Worm (Caenorhabditis elegans) whole organism, young adult: ENCODE data around the gene W03B1.3.

ENCODE experiments used
- B0019.2 ChIP-seq: fragments of 200-800 bp; sonication (Bioruptor generic); conservative IDR thresholded peaks from 2 replicates; pipeline ENCODE4 v1.3.6; 2022; ENCODE audit warnings: missing genetic modification reagents, missing genetic modification characterization, missing compliant biosample characterization
- B0261.1 ChIP-seq: sonication (generic microtip); optimal IDR thresholded peaks from 2 replicates; lab custom pipeline; 2016; ENCODE audit warnings: mild to moderate bottlenecking, missing genetic modification characterization, moderate library complexity, missing compliant biosample characterization
- F23B12.7 ChIP-seq: sonication (generic microtip); optimal IDR thresholded peaks from 2 replicates; lab custom pipeline; 2017; ENCODE audit warnings: missing genetic modification characterization, mild to moderate bottlenecking, missing compliant biosample characterization, antibody characterized with exemption, moderate library complexity; ENCODE audit not compliant: insufficient read depth
- F39B2.1 ChIP-seq: fragments of 200-800 bp; sonication (Bioruptor generic); IDR thresholded peaks from 2 replicates; pipeline ENCODE4 v1.3.6; 2022; ENCODE audit warnings: missing genetic modification reagents, missing genetic modification characterization, missing compliant biosample characterization
- F55B11.4 ChIP-seq: sonication (generic microtip); optimal IDR thresholded peaks from 2 replicates; lab custom pipeline; 2016; ENCODE audit warnings: missing compliant biosample characterization, missing genetic modification characterization, borderline replicate concordance; ENCODE audit not compliant: insufficient read depth
- F57A8.1 ChIP-seq: fragments of 200-800 bp; sonication (Bioruptor generic); optimal IDR thresholded peaks from 2 replicates; lab custom pipeline; 2018; ENCODE audit warnings: mild to moderate bottlenecking, missing genetic modification characterization, moderate library complexity, missing compliant biosample characterization
- K11D2.4 ChIP-seq: fragments of 200-800 bp; sonication (Bioruptor generic); IDR thresholded peaks from 2 replicates; pipeline ENCODE4 v1.3.6; 2022; ENCODE audit warnings: missing genetic modification reagents, missing genetic modification characterization, missing compliant biosample characterization
- K12H6.12 ChIP-seq: fragments of 200-800 bp; sonication (Bioruptor generic); optimal IDR thresholded peaks from 2 replicates; lab custom pipeline; 2018; ENCODE audit warnings: mild to moderate bottlenecking, missing genetic modification characterization, missing compliant biosample characterization
- Y56A3A.18 ChIP-seq: fragments of 200-800 bp; sonication (Bioruptor generic); IDR thresholded peaks from 2 replicates; pipeline ENCODE4 v1.3.6; 2022; ENCODE audit warnings: missing genetic modification reagents, missing genetic modification characterization, missing compliant biosample characterization
- Y67H2A.10 ChIP-seq: fragments of 200-800 bp; sonication (Bioruptor generic); conservative IDR thresholded peaks from 2 replicates; pipeline ENCODE4 v1.3.6; 2022; ENCODE audit warnings: missing genetic modification reagents, missing genetic modification characterization, missing compliant biosample characterization
- Y79H2A.3 ChIP-seq: fragments of 200-800 bp; sonication (Bioruptor generic); conservative IDR thresholded peaks from 2 replicates; pipeline ENCODE4 v1.3.6; 2022; ENCODE audit warnings: missing genetic modification reagents, missing genetic modification characterization, missing compliant biosample characterization
- ZK185.1 ChIP-seq: sonication (generic microtip); optimal IDR thresholded peaks from 2 replicates; lab custom pipeline; 2016; ENCODE audit warnings: mild to moderate bottlenecking, missing genetic modification characterization, missing compliant biosample characterization; ENCODE audit not compliant: poor library complexity, severe bottlenecking
- aptf-3 ChIP-seq: fragments of 200-800 bp; sonication (Bioruptor generic); IDR thresholded peaks from 2 replicates; pipeline ENCODE4 v1.3.6; 2022; ENCODE audit warnings: missing genetic modification characterization, missing compliant biosample characterization
- attf-6 ChIP-seq: fragments of 200-800 bp; sonication (Bioruptor generic); IDR thresholded peaks from 2 replicates; pipeline ENCODE4 v1.3.6; 2022; ENCODE audit warnings: missing genetic modification reagents, missing genetic modification characterization, missing compliant biosample characterization
- ccch-3 ChIP-seq: fragments of 200-800 bp; sonication (Bioruptor generic); optimal IDR thresholded peaks from 2 replicates; lab custom pipeline; 2018; ENCODE audit warnings: mild to moderate bottlenecking, missing genetic modification characterization, missing compliant biosample characterization
- cebp-1 ChIP-seq, 2 experiments: fragments of 200-800 bp in 1 of 2; sonication (Bioruptor generic) in 1 of 2; sonication (generic microtip) in 1 of 2; IDR thresholded peaks in 1 of 2; optimal IDR thresholded peaks in 1 of 2; 2 replicates each; pipeline versions ENCODE4 v1.3.6 to Lab custom; 2017 to 2022; ENCODE audit warnings: missing compliant biosample characterization in 2 of 2, missing genetic modification characterization in 2 of 2, mild to moderate bottlenecking in 1 of 2, missing genetic modification reagents in 1 of 2, moderate library complexity in 1 of 2
- ceh-40 ChIP-seq: fragments of 200-800 bp; sonication (Bioruptor generic); IDR thresholded peaks from 2 replicates; pipeline ENCODE4 v1.3.6; 2022; ENCODE audit warnings: missing genetic modification characterization, missing compliant biosample characterization
- ceh-58 ChIP-seq: fragments of 200-800 bp; sonication (Bioruptor generic); IDR thresholded peaks from 2 replicates; pipeline ENCODE4 v1.3.6; 2022; ENCODE audit warnings: missing genetic modification characterization, missing compliant biosample characterization
- ceh-79 ChIP-seq: sonication (generic microtip); optimal IDR thresholded peaks from 2 replicates; lab custom pipeline; 2017; ENCODE audit warnings: mild to moderate bottlenecking, missing genetic modification characterization, missing compliant biosample characterization
- efl-1 ChIP-seq: fragments of 150-350 bp; optimal IDR thresholded peaks from 2 replicates; lab custom pipeline; 2014; ENCODE audit warnings: missing biosample characterization, missing genetic modification reagents, missing genetic modification characterization
- ekl-4 ChIP-seq: fragments of 200-800 bp; sonication (Bioruptor generic); IDR thresholded peaks from 2 replicates; pipeline ENCODE4 v1.3.6; 2022; ENCODE audit warnings: missing genetic modification reagents, missing genetic modification characterization, missing compliant biosample characterization
- gei-17 ChIP-seq: fragments of 200-800 bp; sonication (Bioruptor generic); optimal IDR thresholded peaks from 2 replicates; lab custom pipeline; 2018; ENCODE audit warnings: mild to moderate bottlenecking, missing genetic modification characterization, missing compliant biosample characterization
- hlh-26 ChIP-seq: fragments of 200-800 bp; sonication (Bioruptor generic); conservative IDR thresholded peaks from 2 replicates; pipeline ENCODE4 v1.3.6; 2022; ENCODE audit warnings: missing genetic modification reagents, missing genetic modification characterization, missing compliant biosample characterization
- hmg-20 ChIP-seq: fragments of 200-800 bp; sonication (Bioruptor generic); IDR thresholded peaks from 2 replicates; pipeline ENCODE4 v1.3.6; 2022; ENCODE audit warnings: missing genetic modification reagents, missing genetic modification characterization, missing compliant biosample characterization
- let-526 ChIP-seq: fragments of 200-800 bp; sonication (Bioruptor generic); IDR thresholded peaks from 2 replicates; pipeline ENCODE4 v1.3.6; 2022; ENCODE audit warnings: missing genetic modification reagents, missing genetic modification characterization, missing compliant biosample characterization
- lin-35 ChIP-seq, 3 experiments: fragments of 150-350 bp in 2 of 3; sonication (generic microtip) in 1 of 3; optimal IDR thresholded peaks; 2 replicates each; lab custom pipeline; 2014 to 2018; ENCODE audit warnings: missing biosample characterization in 3 of 3, missing genetic modification characterization in 3 of 3, missing genetic modification reagents in 3 of 3
- madf-6 ChIP-seq: fragments of 200-800 bp; sonication (Bioruptor generic); IDR thresholded peaks from 2 replicates; pipeline ENCODE4 v1.3.6; 2022; ENCODE audit warnings: missing genetic modification reagents, missing genetic modification characterization, missing compliant biosample characterization
- mcd-1 ChIP-seq: fragments of 200-800 bp; sonication (Bioruptor generic); IDR thresholded peaks from 2 replicates; pipeline ENCODE4 v1.3.6; 2022; ENCODE audit warnings: missing genetic modification reagents, missing genetic modification characterization, missing compliant biosample characterization
- mel-28 ChIP-seq: sonication (generic microtip); optimal IDR thresholded peaks from 2 replicates; lab custom pipeline; 2016; ENCODE audit warnings: borderline replicate concordance, mild to moderate bottlenecking, missing genetic modification characterization, missing compliant biosample characterization
- mes-4 ChIP-seq: sonication (generic microtip); optimal IDR thresholded peaks from 2 replicates; lab custom pipeline; 2016; ENCODE audit warnings: missing genotype, missing genetic modification characterization, missing compliant biosample characterization
- nhr-179 ChIP-seq: sonication (generic microtip); optimal IDR thresholded peaks from 2 replicates; lab custom pipeline; 2016; ENCODE audit warnings: mild to moderate bottlenecking, missing genetic modification characterization, missing compliant biosample characterization
- nhr-80 ChIP-seq: sonication (generic microtip); optimal IDR thresholded peaks from 2 replicates; lab custom pipeline; 2016; ENCODE audit warnings: missing genetic modification characterization, missing compliant biosample characterization
- pbrm-1 ChIP-seq: fragments of 200-800 bp; sonication (Bioruptor generic); IDR thresholded peaks from 2 replicates; pipeline ENCODE4 v1.3.6; 2022; ENCODE audit warnings: missing genetic modification reagents, missing genetic modification characterization, missing compliant biosample characterization
- pha-4 ChIP-seq: fragments of 150-350 bp; sonication (generic microtip); optimal IDR thresholded peaks from 2 replicates; lab custom pipeline; 2014; ENCODE audit warnings: missing biosample characterization, missing genetic modification reagents, missing genetic modification characterization
- rcor-1 ChIP-seq: fragments of 200-800 bp; sonication (Bioruptor generic); IDR thresholded peaks from 2 replicates; pipeline ENCODE4 v1.3.6; 2022; ENCODE audit warnings: missing genetic modification reagents, missing genetic modification characterization, missing compliant biosample characterization
- repo-1 ChIP-seq: sonication (generic microtip); optimal IDR thresholded peaks from 2 replicates; lab custom pipeline; 2017; ENCODE audit warnings: mild to moderate bottlenecking, missing genetic modification characterization, missing compliant biosample characterization
- sea-2 ChIP-seq: fragments of 200-800 bp; sonication (Bioruptor generic); IDR thresholded peaks from 2 replicates; pipeline ENCODE4 v1.3.6; 2022; ENCODE audit warnings: missing genetic modification characterization, missing compliant biosample characterization
- snpc-1.3 ChIP-seq: sonication (generic microtip); optimal IDR thresholded peaks from 2 replicates; lab custom pipeline; 2017; ENCODE audit warnings: missing genetic modification characterization, mild to moderate bottlenecking, missing compliant biosample characterization, antibody characterized with exemption, moderate library complexity, missing genotype, missing genetic modification reagents; ENCODE audit not compliant: insufficient read depth
- snpc-4 ChIP-seq, 5 experiments: fragments of 150-350 bp in 1 of 5; sonication (generic microtip) in 4 of 5; optimal IDR thresholded peaks; 2 replicates each; lab custom pipeline; 2014 to 2018; ENCODE audit warnings: missing genetic modification characterization in 5 of 5, missing biosample characterization in 3 of 5, antibody characterized with exemption in 2 of 5, mild to moderate bottlenecking in 2 of 5, missing compliant biosample characterization in 2 of 5, missing genotype in 2 of 5, moderate library complexity in 2 of 5, missing genetic modification reagents in 1 of 5
- tlf-1 ChIP-seq: fragments of 200-800 bp; sonication (Bioruptor generic); optimal IDR thresholded peaks from 2 replicates; lab custom pipeline; 2018; ENCODE audit warnings: mild to moderate bottlenecking, missing genetic modification characterization, missing compliant biosample characterization
- unc-62 ChIP-seq: fragments of 150-350 bp; optimal IDR thresholded peaks from 2 replicates; lab custom pipeline; 2014; ENCODE audit warnings: missing biosample characterization, missing genetic modification reagents, missing genetic modification characterization
- zfh-2 ChIP-seq: fragments of 200-800 bp; sonication (Bioruptor generic); conservative IDR thresholded peaks from 2 replicates; pipeline ENCODE4 v1.3.6; 2022; ENCODE audit warnings: missing genetic modification reagents, missing genetic modification characterization, missing compliant biosample characterization
- ztf-25 ChIP-seq: fragments of 200-800 bp; sonication (Bioruptor generic); IDR thresholded peaks from 2 replicates; pipeline ENCODE4 v1.3.6; 2022; ENCODE audit warnings: missing genetic modification reagents, missing genetic modification characterization, missing compliant biosample characterization

The W03B1.3 gene

DNA sequence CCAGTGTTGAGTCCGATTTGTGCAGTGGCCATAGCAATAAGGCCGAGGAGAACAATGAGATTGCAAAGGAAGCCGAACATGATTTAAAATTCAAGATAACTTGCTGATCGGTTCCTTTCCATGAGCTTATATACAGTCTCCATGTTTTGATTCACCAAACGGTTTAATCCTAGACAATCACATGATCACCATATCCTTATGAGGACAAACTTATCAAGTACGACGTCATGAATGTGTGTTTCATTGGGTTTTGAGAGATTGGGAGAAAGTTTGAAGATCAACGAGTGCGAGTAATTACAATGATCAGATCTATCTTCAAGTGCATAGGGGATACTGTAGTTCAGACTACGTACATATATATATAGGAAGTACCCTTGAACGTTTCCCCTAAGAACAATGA, 45.6 kb downstream of the W03B1.3 start, which contains the start of gene dct-7:
TSS of gene dct-7 (minus strand) at position 101 of the 400 bp plus-strand sequence.
- no peak for TF ChIP-seq hlh-26 (GFP tag; lab: Robert Waterston, UW)
- no peak for TF ChIP-seq madf-6 (GFP tag; lab: Robert Waterston, UW)
- TF ChIP-seq rcor-1 (GFP tag; lab: Robert Waterston, UW): no peak
- no peak for TF ChIP-seq ekl-4 (GFP tag; lab: Robert Waterston, UW)
- TF ChIP-seq snpc-4 (GFP tag; optimal IDR thresholded peaks at IDR 0.05; lab: Kevin White, UChicago): no peak
- no peak for TF ChIP-seq snpc-4 (tag; optimal IDR thresholded peaks at IDR 0.05; lab: Kevin White, UChicago)
- TF ChIP-seq ceh-58: no peak
- TF ChIP-seq snpc-1.3 (tag; lab: Kevin White, UChicago): no peak
- no peak for TF ChIP-seq aptf-3 (GFP tag; lab: Robert Waterston, UW)
- no peak for TF ChIP-seq let-526 (GFP tag; lab: Robert Waterston, UW)
- no peak for TF ChIP-seq zfh-2 (GFP tag; lab: Robert Waterston, UW)
- TF ChIP-seq efl-1 (GFP tag; lab: Kevin White, UChicago): no peak

- TF ChIP-seq snpc-4 (GFP tag; optimal IDR thresholded peaks at IDR 0.05; lab: Kevin White, UChicago): no peak
- TF ChIP-seq snpc-4 (tag; optimal IDR thresholded peaks at IDR 0.05; lab: Kevin White, UChicago): no peak
- no peak for TF ChIP-seq mes-4 (tag; lab: Kevin White, UChicago)
- TF ChIP-seq pbrm-1 (GFP tag; lab: Robert Waterston, UW): no peak
- no peak for TF ChIP-seq sea-2
- no peak for TF ChIP-seq hmg-20 (GFP tag; lab: Robert Waterston, UW)
- no peak for TF ChIP-seq unc-62 (GFP tag; lab: Kevin White, UChicago)
- TF ChIP-seq tlf-1 (GFP tag; lab: Kevin White, UChicago): no peak
Measured at ce11 chrIV:4289267-4289666, 46.8 kb downstream of the W03B1.3 start, which contains the start of gene F15E6.5. TSS of gene F15E6.5 (plus strand) at chrIV:4289567.

DNA sequence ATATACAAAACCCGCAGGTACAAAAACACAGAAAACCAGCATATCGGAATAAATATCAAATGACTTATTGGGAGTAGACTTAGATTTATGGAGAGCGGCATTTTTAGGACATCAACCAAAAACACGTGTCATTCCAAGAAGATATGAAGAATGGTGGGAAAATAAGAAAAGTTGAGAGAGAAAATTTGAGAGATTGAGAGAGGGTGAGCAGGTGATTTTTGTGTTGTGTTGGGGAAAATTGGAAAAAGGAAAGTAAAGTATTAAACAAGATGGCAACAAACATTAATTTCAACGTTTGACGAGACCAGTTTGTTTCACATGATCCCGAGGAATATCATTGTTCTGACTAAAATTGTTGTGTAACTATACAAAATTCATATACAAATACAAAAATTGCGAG, 47.7 kb downstream of the W03B1.3 start, which contains the start of gene srv-4:
TSS of gene srv-4 (minus strand) at position 101 of the 400 bp plus-strand sequence.
- TF ChIP-seq Y79H2A.3 (GFP tag; lab: Robert Waterston, UW): no peak
- no peak for TF ChIP-seq F23B12.7
- no peak for TF ChIP-seq efl-1 (GFP tag; lab: Kevin White, UChicago)
- no peak for TF ChIP-seq Y67H2A.10
- no peak for TF ChIP-seq nhr-179 (tag; lab: Kevin White, UChicago)
- no peak for TF ChIP-seq tlf-1 (GFP tag; lab: Kevin White, UChicago)
- TF ChIP-seq ccch-3 (GFP tag; lab: Kevin White, UChicago): no peak
- no peak for TF ChIP-seq ceh-40 (GFP tag; lab: Robert Waterston, UW)
- no peak for TF ChIP-seq ceh-79 (tag; lab: Kevin White, UChicago)
- no peak for TF ChIP-seq ztf-25
- TF ChIP-seq mel-28: no peak
- TF ChIP-seq Y56A3A.18 (GFP tag; lab: Robert Waterston, UW): no peak
- no peak for TF ChIP-seq lin-35 (GFP tag; optimal IDR thresholded peaks at IDR 0.05; lab: Kevin White, UChicago)
- TF ChIP-seq B0261.1 (tag; lab: Kevin White, UChicago): no peak
- no peak for TF ChIP-seq K12H6.12
- TF ChIP-seq mcd-1: no peak
- no peak for TF ChIP-seq pha-4 (tag; lab: Kevin White, UChicago)
- no peak for TF ChIP-seq zfh-2 (GFP tag; lab: Robert Waterston, UW)
- TF ChIP-seq ZK185.1 (tag; lab: Kevin White, UChicago): no peak

ce11 chrIV:4284989-4285388, 51.0 kb downstream of the W03B1.3 start:
- TF ChIP-seq nhr-80 (tag; lab: Kevin White, UChicago) (peak; percentile 75), attf-6 (no peak), F55B11.4 (tag; lab: Kevin White, UChicago) (no peak), K11D2.4 (GFP tag; lab: Robert Waterston, UW) (no peak), hlh-26 (GFP tag; lab: Robert Waterston, UW) (no peak), F57A8.1 (GFP tag; lab: Kevin White, UChicago) (no peak), pbrm-1 (GFP tag; lab: Robert Waterston, UW) (no peak), F39B2.1 (no peak), B0019.2 (GFP tag; lab: Robert Waterston, UW) (no peak), cebp-1 (GFP tag; IDR thresholded peaks at IDR 0.05; lab: Robert Waterston, UW) (peak; percentile 22; the same call in 1 of the 2 replicates), cebp-1 (tag; optimal IDR thresholded peaks at IDR 0.05; lab: Kevin White, UChicago) (no peak), unc-62 (GFP tag; lab: Kevin White, UChicago) (no peak), repo-1 (no peak), gei-17 (GFP tag; lab: Kevin White, UChicago) (no peak)
